Worm (Caenorhabditis elegans): ENCODE results near the gene ZK899.2.
"Not testable (repeated sequence)": the region's sequence is repeated elsewhere in the genome, so short reads cannot be mapped to it uniquely, and the experiment has no call there.

ce11 chrX:9460834-9461233 is 9.0 kb upstream of the ZK899.2 start, which contains the start of gene ZK899.5:
- TF ChIP-seq R02D3.7 (tag; optimal IDR thresholded peaks at IDR 0.05); nhr-25 (tag; optimal IDR thresholded peaks at IDR 0.05); nhr-28 (tag; optimal IDR thresholded peaks at IDR 0.05); nfya-1 (tag; optimal IDR thresholded peaks at IDR 0.05; ENCODE audit: insufficient read depth); unc-62 (GFP tag; optimal IDR thresholded peaks at IDR 0.05); elt-3 (tag; optimal IDR thresholded peaks at IDR 0.05); egl-5 (tag; optimal IDR thresholded peaks at IDR 0.05); pha-4 (tag; optimal IDR thresholded peaks at IDR 0.05); nhr-11 (tag; optimal IDR thresholded peaks at IDR 0.05); nhr-43 (tag; optimal IDR thresholded peaks at IDR 0.05; ENCODE audit: poor library complexity, severe bottlenecking): not testable (repeated sequence)

All from whole organism, L3 larva.